Worm (Caenorhabditis elegans) whole organism, late embryonic: Measurements from ENCODE around the gene str-102.

Experiments used
- C08G9.2 ChIP-seq: sonication (generic microtip); optimal IDR thresholded peaks from 2 replicates; lab custom pipeline; 2016; ENCODE audit warnings: mild to moderate bottlenecking, missing genetic modification characterization, moderate library complexity, missing compliant biosample characterization
- C38D4.7 ChIP-seq: fragments of 200-800 bp; sonication (Bioruptor generic); optimal IDR thresholded peaks from 2 replicates; lab custom pipeline; 2018; ENCODE audit warnings: mild to moderate bottlenecking, missing genetic modification characterization, moderate library complexity, missing compliant biosample characterization
- F13H6.1 ChIP-seq: sonication (generic microtip); optimal IDR thresholded peaks from 2 replicates; lab custom pipeline; 2016; ENCODE audit warnings: missing genetic modification characterization, missing compliant biosample characterization
- K09A11.1 ChIP-seq: sonication (generic microtip); optimal IDR thresholded peaks from 2 replicates; lab custom pipeline; 2017; ENCODE audit warnings: antibody characterized with exemption, mild to moderate bottlenecking, missing genetic modification characterization, missing compliant biosample characterization; ENCODE audit not compliant: insufficient read depth
- T23F11.4 ChIP-seq: fragments of 200-800 bp; sonication (Bioruptor generic); optimal IDR thresholded peaks from 2 replicates; lab custom pipeline; 2018; ENCODE audit warnings: mild to moderate bottlenecking, missing genetic modification characterization, missing compliant biosample characterization
- Y22D7AL.16 ChIP-seq: sonication (generic microtip); optimal IDR thresholded peaks from 2 replicates; lab custom pipeline; 2016; ENCODE audit warnings: missing genetic modification characterization, missing compliant biosample characterization
- ahr-1 ChIP-seq: sonication (generic microtip); optimal IDR thresholded peaks from 2 replicates; lab custom pipeline; 2016; ENCODE audit warnings: missing genetic modification characterization, missing compliant biosample characterization
- ceh-14 ChIP-seq: sonication (generic microtip); optimal IDR thresholded peaks from 2 replicates; lab custom pipeline; 2016; ENCODE audit warnings: missing genotype, missing genetic modification characterization, missing compliant biosample characterization
- ceh-18 ChIP-seq: sonication (generic microtip); optimal IDR thresholded peaks from 2 replicates; lab custom pipeline; 2016; ENCODE audit warnings: missing genetic modification characterization, missing compliant biosample characterization
- ceh-2 ChIP-seq: sonication (generic microtip); optimal IDR thresholded peaks from 2 replicates; lab custom pipeline; 2016; ENCODE audit warnings: missing genotype, missing genetic modification characterization, missing compliant biosample characterization
- ceh-22 ChIP-seq: sonication (generic microtip); optimal IDR thresholded peaks from 2 replicates; lab custom pipeline; 2017; ENCODE audit warnings: missing biosample characterization, missing genetic modification characterization
- ceh-24 ChIP-seq: sonication (generic microtip); optimal IDR thresholded peaks from 2 replicates; lab custom pipeline; 2016; ENCODE audit warnings: mild to moderate bottlenecking, missing genetic modification characterization, missing compliant biosample characterization
- ceh-30 ChIP-seq: fragments of 150-350 bp; optimal IDR thresholded peaks from 2 replicates; lab custom pipeline; 2014; ENCODE audit warnings: missing biosample characterization, missing genetic modification characterization
- ceh-34 ChIP-seq: sonication (generic microtip); optimal IDR thresholded peaks from 2 replicates; lab custom pipeline; 2016; ENCODE audit warnings: mild to moderate bottlenecking, missing genetic modification characterization, missing compliant biosample characterization
- ceh-48 ChIP-seq: sonication (generic microtip); optimal IDR thresholded peaks from 2 replicates; lab custom pipeline; 2016; ENCODE audit warnings: missing genetic modification characterization, inconsistent platforms, missing compliant biosample characterization
- ceh-9 ChIP-seq: sonication (generic microtip); optimal IDR thresholded peaks from 2 replicates; lab custom pipeline; 2016; ENCODE audit warnings: mild to moderate bottlenecking, missing genetic modification characterization, inconsistent platforms, missing compliant biosample characterization
- che-1 ChIP-seq: sonication (generic microtip); optimal IDR thresholded peaks from 2 replicates; lab custom pipeline; 2016; ENCODE audit warnings: mild to moderate bottlenecking, missing genetic modification characterization, missing compliant biosample characterization
- dmd-4 ChIP-seq: sonication (generic microtip); optimal IDR thresholded peaks from 2 replicates; lab custom pipeline; 2016; ENCODE audit warnings: borderline replicate concordance, missing genetic modification characterization, missing compliant biosample characterization
- dve-1 ChIP-seq: sonication (generic microtip); optimal IDR thresholded peaks from 2 replicates; lab custom pipeline; 2017; ENCODE audit warnings: antibody characterized with exemption, mild to moderate bottlenecking, missing genetic modification characterization, missing compliant biosample characterization
- elt-2 ChIP-seq: sonication (generic microtip); optimal IDR thresholded peaks from 2 replicates; lab custom pipeline; 2016; ENCODE audit warnings: missing genetic modification reagents, missing genetic modification characterization, missing compliant biosample characterization
- fax-1 ChIP-seq: sonication (generic microtip); optimal IDR thresholded peaks from 2 replicates; lab custom pipeline; 2016; ENCODE audit warnings: missing genotype, missing genetic modification characterization, missing compliant biosample characterization
- gmeb-2 ChIP-seq: sonication (generic microtip); optimal IDR thresholded peaks from 2 replicates; lab custom pipeline; 2016; ENCODE audit warnings: missing genetic modification characterization, inconsistent platforms, missing compliant biosample characterization
- hlh-15 ChIP-seq: sonication (generic microtip); optimal IDR thresholded peaks from 2 replicates; lab custom pipeline; 2016; ENCODE audit warnings: missing genetic modification characterization, missing compliant biosample characterization
- hlh-30 ChIP-seq: sonication (generic microtip); optimal IDR thresholded peaks from 2 replicates; lab custom pipeline; 2017; ENCODE audit warnings: antibody characterized with exemption, missing genetic modification characterization, missing compliant biosample characterization; ENCODE audit not compliant: insufficient read depth
- hlh-6 ChIP-seq: sonication (generic microtip); optimal IDR thresholded peaks from 2 replicates; lab custom pipeline; 2016; ENCODE audit warnings: missing genotype, missing genetic modification characterization, missing compliant biosample characterization
- hlh-8 ChIP-seq: sonication (generic microtip); optimal IDR thresholded peaks from 2 replicates; lab custom pipeline; 2016; ENCODE audit warnings: missing genotype, missing genetic modification characterization, missing compliant biosample characterization
- lim-6 ChIP-seq: sonication (generic microtip); optimal IDR thresholded peaks from 2 replicates; lab custom pipeline; 2016; ENCODE audit warnings: missing genetic modification characterization, missing compliant biosample characterization
- madf-2 ChIP-seq: sonication (generic microtip); optimal IDR thresholded peaks from 2 replicates; lab custom pipeline; 2017; ENCODE audit warnings: missing genetic modification characterization, missing compliant biosample characterization
- nhr-11 ChIP-seq: fragments of 150-350 bp; optimal IDR thresholded peaks from 2 replicates; lab custom pipeline; 2014; ENCODE audit warnings: missing biosample characterization, missing genetic modification characterization
- pat-9 ChIP-seq: fragments of 200-800 bp; sonication (Bioruptor generic); optimal IDR thresholded peaks from 2 replicates; lab custom pipeline; 2018; ENCODE audit warnings: mild to moderate bottlenecking, missing genetic modification characterization, moderate library complexity, missing compliant biosample characterization
- pax-1 ChIP-seq: fragments of 150-350 bp; optimal IDR thresholded peaks from 2 replicates; lab custom pipeline; 2014; ENCODE audit warnings: missing biosample characterization, missing genetic modification characterization
- pha-2 ChIP-seq: sonication (generic microtip); optimal IDR thresholded peaks from 2 replicates; lab custom pipeline; 2017; ENCODE audit warnings: mild to moderate bottlenecking, missing genetic modification characterization, missing compliant biosample characterization
- pha-4 ChIP-seq: fragments of 150-350 bp; optimal IDR thresholded peaks from 2 replicates; lab custom pipeline; 2018; ENCODE audit warnings: missing biosample characterization, missing genetic modification reagents, missing genetic modification characterization
- sox-2 ChIP-seq: fragments of 200-800 bp; sonication (Bioruptor generic); IDR thresholded peaks from 2 replicates; pipeline ENCODE4 v1.3.6; 2022; ENCODE audit warnings: missing genetic modification reagents, missing genetic modification characterization, missing compliant biosample characterization
- syd-9 ChIP-seq: sonication (generic microtip); optimal IDR thresholded peaks from 2 replicates; lab custom pipeline; 2016; ENCODE audit warnings: mild to moderate bottlenecking, missing genetic modification characterization, moderate library complexity, missing compliant biosample characterization
- unc-3 ChIP-seq, 2 experiments: fragments of 200-800 bp in 1 of 2; sonication (Bioruptor generic) in 1 of 2; sonication (generic microtip) in 1 of 2; conservative IDR thresholded peaks in 1 of 2; optimal IDR thresholded peaks in 1 of 2; 2 replicates each; pipeline versions ENCODE4 v1.3.6 to Lab custom; 2016 to 2022; ENCODE audit warnings: missing compliant biosample characterization in 2 of 2, missing genetic modification characterization in 2 of 2, missing genetic modification reagents in 1 of 2
- unc-42 ChIP-seq: sonication (generic microtip); optimal IDR thresholded peaks from 2 replicates; lab custom pipeline; 2016; ENCODE audit warnings: missing genotype, missing genetic modification characterization, missing compliant biosample characterization
- zip-5 ChIP-seq: sonication (generic microtip); optimal IDR thresholded peaks from 2 replicates; lab custom pipeline; 2016; ENCODE audit warnings: missing genetic modification characterization, missing compliant biosample characterization
- ztf-16 ChIP-seq: sonication (generic microtip); optimal IDR thresholded peaks from 2 replicates; lab custom pipeline; 2017; ENCODE audit warnings: missing genetic modification characterization, missing compliant biosample characterization

str-102 gene

DNA sequence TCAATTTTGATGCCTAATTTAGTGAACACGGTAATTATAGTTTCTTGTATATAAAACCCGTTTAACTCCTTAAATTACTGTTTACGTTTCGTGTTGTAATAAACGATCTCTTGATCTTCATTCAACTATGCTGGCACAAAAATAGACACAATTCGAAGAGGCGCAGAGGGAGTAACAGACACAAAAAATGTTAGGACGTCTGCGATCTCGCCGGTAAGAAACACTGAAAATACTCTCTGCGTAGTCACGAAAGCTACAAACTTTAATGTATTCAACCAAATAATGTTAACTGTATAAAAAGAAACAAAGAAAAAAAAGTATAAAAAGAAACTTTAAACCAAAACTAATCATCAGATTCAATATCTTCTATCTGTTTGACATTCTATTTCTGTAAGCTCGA is 4.0 kb upstream of the str-102 start, which contains the start of gene dhs-23:
Gene dhs-23, plus strand, starts transcription at position 363 of the 400 bp plus-strand sequence.
- TF ChIP-seq ceh-22, result no peak
- TF ChIP-seq ahr-1 (tag; lab: Kevin White, UChicago), result no peak
- no peak for TF ChIP-seq ceh-14
- TF ChIP-seq elt-2 (tag; lab: Kevin White, UChicago), result no peak
- no peak for TF ChIP-seq sox-2 (GFP tag; lab: Robert Waterston, UW)
- no peak for TF ChIP-seq gmeb-2
- no peak for TF ChIP-seq ceh-34
- no peak for TF ChIP-seq ceh-48
- TF ChIP-seq dmd-4, result no peak
- no peak for TF ChIP-seq unc-42 (tag; lab: Kevin White, UChicago)
- no peak for TF ChIP-seq ceh-2
- no peak for TF ChIP-seq pha-2 (tag; lab: Kevin White, UChicago)
- TF ChIP-seq hlh-8, result no peak

ce11 chrV:15383739-15384138 is 1.1 kb upstream of the str-102 start, which contains the start of gene str-88:
TSS of gene str-88 (minus strand) at chrV:15383839.
- no peak for TF ChIP-seq ahr-1 (tag; lab: Kevin White, UChicago)
- no peak for TF ChIP-seq hlh-6 (tag; lab: Kevin White, UChicago)
- no peak for TF ChIP-seq ceh-30
- no peak for TF ChIP-seq syd-9
- TF ChIP-seq pat-9, result no peak
- TF ChIP-seq zip-5 (tag; lab: Kevin White, UChicago), result no peak
- TF ChIP-seq nhr-11 (tag; lab: Kevin White, UChicago), result no peak
- no peak for TF ChIP-seq T23F11.4 (GFP tag; lab: Kevin White, UChicago)
- TF ChIP-seq ceh-24, result no peak
- no peak for TF ChIP-seq ceh-48
- no peak for TF ChIP-seq F13H6.1
- no peak for TF ChIP-seq ceh-34
- no peak for TF ChIP-seq unc-3 (GFP tag; conservative IDR thresholded peaks at IDR 0.05; lab: Robert Waterston, UW)
- TF ChIP-seq unc-3 (tag; optimal IDR thresholded peaks at IDR 0.05; lab: Kevin White, UChicago), result no peak
- TF ChIP-seq Y22D7AL.16 (tag; lab: Kevin White, UChicago), result no peak
- TF ChIP-seq ceh-18 (tag; lab: Kevin White, UChicago), result no peak
- TF ChIP-seq C08G9.2 (tag; lab: Kevin White, UChicago), result no peak
- no peak for TF ChIP-seq unc-42 (tag; lab: Kevin White, UChicago)

DNA sequence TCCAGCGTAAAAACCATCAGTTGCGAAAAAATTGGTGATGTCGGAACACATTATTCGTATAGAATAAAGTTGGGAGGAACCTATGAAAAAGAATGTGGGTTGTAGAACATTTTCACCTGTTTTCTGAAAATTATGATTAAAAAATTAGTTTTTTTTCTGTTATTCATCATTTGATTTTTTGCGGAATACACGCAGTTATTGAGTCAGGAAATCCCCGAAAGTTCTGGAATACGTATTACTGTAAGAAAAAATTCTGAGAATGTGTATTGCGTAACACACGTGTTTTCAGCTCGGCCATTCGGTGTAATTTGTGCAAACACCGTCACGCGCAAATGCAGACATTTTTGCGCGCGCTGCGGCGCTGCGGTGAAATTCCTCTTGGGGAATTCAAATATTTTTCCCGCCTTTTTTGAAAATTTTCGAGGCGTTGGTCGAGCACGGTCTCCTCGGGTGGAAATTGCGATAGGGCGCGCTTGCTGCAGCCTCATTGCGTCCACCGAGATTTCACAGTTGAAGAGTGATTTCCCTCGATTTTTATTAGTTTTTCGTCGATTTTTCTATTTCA is 4.1 kb downstream of the str-102 start, which contains the start of gene srh-170:
Gene srh-170, minus strand, starts transcription at position 51 of the 565 bp plus-strand sequence.
- TF ChIP-seq elt-2 (tag; lab: Kevin White, UChicago), result peak; percentile 7
- no peak for TF ChIP-seq ceh-9 (tag; lab: Kevin White, UChicago)

DNA sequence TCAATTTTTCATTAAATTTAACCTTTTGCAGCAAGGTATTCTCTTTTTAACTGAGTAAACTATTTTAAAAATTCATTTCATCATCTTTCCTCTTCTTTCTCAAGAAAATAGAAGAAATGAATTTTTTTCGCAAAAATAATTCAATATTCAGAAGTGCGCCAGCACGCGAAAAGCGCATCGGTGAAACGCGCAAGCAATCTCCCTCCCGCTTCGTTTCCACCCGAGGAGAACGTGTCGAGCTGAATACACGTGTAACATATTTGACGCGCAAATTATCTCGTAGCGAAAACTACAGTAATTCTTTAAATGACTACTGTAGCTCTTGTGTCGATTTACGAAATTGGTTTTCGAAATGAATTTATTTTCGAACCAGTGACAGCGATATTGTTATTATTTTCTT is 7.2 kb downstream of the str-102 start:
- TF ChIP-seq unc-42 (tag; lab: Kevin White, UChicago) (peak; percentile 17), pha-4 (tag; lab: Kevin White, UChicago) (no peak), pax-1 (tag; lab: Kevin White, UChicago) (no peak), Y22D7AL.16 (tag; lab: Kevin White, UChicago) (no peak), pat-9 (no peak), ceh-48 (no peak), che-1 (tag; lab: Kevin White, UChicago) (no peak)

ce11 chrV:15394906-15395305 is 10.1 kb downstream of the str-102 start, which contains the start of gene T06E6.1:
TSS of gene T06E6.1 (minus strand) at chrV:15394961.
- no peak for TF ChIP-seq hlh-30 (tag; lab: Kevin White, UChicago)
- TF ChIP-seq K09A11.1, result no peak
- TF ChIP-seq lim-6 (tag; lab: Kevin White, UChicago), result no peak
- no peak for TF ChIP-seq pha-4 (tag; lab: Kevin White, UChicago)
- TF ChIP-seq ceh-48, result no peak
- no peak for TF ChIP-seq C38D4.7 (GFP tag; lab: Kevin White, UChicago)
- TF ChIP-seq ztf-16 (tag; lab: Kevin White, UChicago), result no peak
- no peak for TF ChIP-seq fax-1 (tag; lab: Kevin White, UChicago)
- no peak for TF ChIP-seq madf-2 (tag; lab: Kevin White, UChicago)
- no peak for TF ChIP-seq nhr-11 (tag; lab: Kevin White, UChicago)
- TF ChIP-seq dve-1 (tag; lab: Kevin White, UChicago), result no peak
- no peak for TF ChIP-seq hlh-15 (tag; lab: Kevin White, UChicago)
- no peak for TF ChIP-seq pat-9
